Worm (Caenorhabditis elegans) whole organism, L2 larva: ENCODE measurements around the gene pid-1.
A peak's percentile ranks its signal among the peaks of the same experiment; 100 is the strongest.

Experiments used
- C34F6.9 ChIP-seq: fragments of 150-350 bp; optimal IDR thresholded peaks from 2 replicates; lab custom pipeline; 2014; ENCODE audit warnings: missing biosample characterization, missing genetic modification characterization
- F13H6.1 ChIP-seq: sonication (generic microtip); optimal IDR thresholded peaks from 2 replicates; lab custom pipeline; 2016; ENCODE audit warnings: missing genetic modification characterization, missing compliant biosample characterization
- R02D3.7 ChIP-seq: fragments of 150-350 bp; optimal IDR thresholded peaks from 2 replicates; lab custom pipeline; 2014; ENCODE audit warnings: missing biosample characterization, missing genetic modification characterization
- Y55F3AM.14 ChIP-seq: fragments of 200-800 bp; sonication (Bioruptor generic); optimal IDR thresholded peaks from 2 replicates; lab custom pipeline; 2018; ENCODE audit warnings: mild to moderate bottlenecking, missing genetic modification characterization, missing compliant biosample characterization
- ZK546.5 ChIP-seq: sonication (generic microtip); optimal IDR thresholded peaks from 2 replicates; lab custom pipeline; 2017; ENCODE audit warnings: missing biosample characterization, missing genetic modification characterization
- alr-1 ChIP-seq: fragments of 150-350 bp; optimal IDR thresholded peaks from 2 replicates; lab custom pipeline; 2014; ENCODE audit warnings: missing biosample characterization, missing genetic modification characterization
- aly-2 ChIP-seq: fragments of 150-350 bp; optimal IDR thresholded peaks from 2 replicates; lab custom pipeline; 2014; ENCODE audit warnings: missing biosample characterization, missing genetic modification characterization
- ama-1 ChIP-seq: fragments of 150-350 bp; optimal IDR thresholded peaks from 2 replicates; lab custom pipeline; 2018; ENCODE audit warnings: inconsistent platforms
- blmp-1 ChIP-seq: sonication (generic microtip); optimal IDR thresholded peaks from 2 replicates; lab custom pipeline; 2017; ENCODE audit warnings: missing genetic modification characterization, mild to moderate bottlenecking, missing compliant biosample characterization, antibody characterized with exemption, moderate library complexity; ENCODE audit not compliant: insufficient read depth
- ceh-16 ChIP-seq: fragments of 150-350 bp; optimal IDR thresholded peaks from 2 replicates; lab custom pipeline; 2014; ENCODE audit warnings: missing biosample characterization, missing genetic modification characterization
- ceh-82 ChIP-seq: fragments of 150-350 bp; optimal IDR thresholded peaks from 2 replicates; lab custom pipeline; 2014; ENCODE audit warnings: missing biosample characterization, missing genetic modification characterization
- dmd-4 ChIP-seq: sonication (generic microtip); optimal IDR thresholded peaks from 2 replicates; lab custom pipeline; 2017; ENCODE audit warnings: missing biosample characterization, missing genetic modification characterization
- egl-27 ChIP-seq: sonication (generic microtip); optimal IDR thresholded peaks from 3 replicates; lab custom pipeline; 2017; ENCODE audit warnings: missing biosample characterization, missing genetic modification reagents, missing genetic modification characterization
- elt-3 ChIP-seq: sonication (generic microtip); optimal IDR thresholded peaks from 2 replicates; lab custom pipeline; 2017; ENCODE audit warnings: missing biosample characterization, missing genetic modification characterization
- lin-11 ChIP-seq: fragments of 150-350 bp; sonication (generic microtip); optimal IDR thresholded peaks from 2 replicates; lab custom pipeline; 2014; ENCODE audit warnings: missing biosample characterization, missing genetic modification characterization, inconsistent platforms, mixed read lengths
- lin-13 ChIP-seq: fragments of 150-350 bp; optimal IDR thresholded peaks from 2 replicates; lab custom pipeline; 2014; ENCODE audit warnings: missing biosample characterization, missing genetic modification reagents, missing genetic modification characterization
- lin-39 ChIP-seq: fragments of 150-350 bp; optimal IDR thresholded peaks from 2 replicates; lab custom pipeline; 2014; ENCODE audit warnings: missing biosample characterization, missing genetic modification reagents, missing genetic modification characterization
- lsy-2 ChIP-seq, 2 experiments: fragments of 150-350 bp in 1 of 2; sonication (generic microtip) in 1 of 2; optimal IDR thresholded peaks; 2 replicates each; lab custom pipeline; 2014 to 2017; ENCODE audit warnings: missing biosample characterization in 2 of 2, missing genetic modification characterization in 2 of 2
- mab-5 ChIP-seq: fragments of 150-350 bp; optimal IDR thresholded peaks from 2 replicates; lab custom pipeline; 2014; ENCODE audit warnings: missing biosample characterization, missing genetic modification characterization
- nhr-11 ChIP-seq: fragments of 150-350 bp; optimal IDR thresholded peaks from 2 replicates; lab custom pipeline; 2014; ENCODE audit warnings: missing biosample characterization, missing genetic modification characterization
- nhr-12 ChIP-seq: fragments of 150-350 bp; optimal IDR thresholded peaks from 2 replicates; lab custom pipeline; 2014; ENCODE audit warnings: missing biosample characterization, missing genetic modification characterization
- nhr-129 ChIP-seq: fragments of 150-350 bp; optimal IDR thresholded peaks from 2 replicates; lab custom pipeline; 2014; ENCODE audit warnings: missing biosample characterization, missing genetic modification characterization
- nhr-21 ChIP-seq: fragments of 150-350 bp; optimal IDR thresholded peaks from 2 replicates; lab custom pipeline; 2014; ENCODE audit warnings: missing biosample characterization, missing genetic modification characterization
- nhr-237 ChIP-seq: fragments of 150-350 bp; optimal IDR thresholded peaks from 2 replicates; lab custom pipeline; 2014; ENCODE audit warnings: missing biosample characterization, missing genetic modification characterization
- nhr-6 ChIP-seq: fragments of 150-350 bp; optimal IDR thresholded peaks from 2 replicates; lab custom pipeline; 2014; ENCODE audit warnings: missing biosample characterization, missing genetic modification characterization
- nhr-77 ChIP-seq: fragments of 150-350 bp; optimal IDR thresholded peaks from 2 replicates; lab custom pipeline; 2014; ENCODE audit warnings: missing biosample characterization, missing genetic modification characterization
- peb-1 ChIP-seq: fragments of 150-350 bp; optimal IDR thresholded peaks from 2 replicates; lab custom pipeline; 2014; ENCODE audit warnings: missing biosample characterization, missing genetic modification characterization
- skn-1 ChIP-seq: sonication (generic microtip); optimal IDR thresholded peaks from 2 replicates; lab custom pipeline; 2017; ENCODE audit warnings: missing biosample characterization, missing genetic modification characterization
- sma-9 ChIP-seq, 2 experiments: fragments of 150-350 bp in 1 of 2; sonication (generic microtip) in 1 of 2; optimal IDR thresholded peaks; 2 replicates each; lab custom pipeline; 2014 to 2016; ENCODE audit warnings: missing genetic modification characterization in 2 of 2, mild to moderate bottlenecking in 1 of 2, missing biosample characterization in 1 of 2, missing compliant biosample characterization in 1 of 2, missing genetic modification reagents in 1 of 2, moderate library complexity in 1 of 2
- snpc-4 ChIP-seq: fragments of 150-350 bp; optimal IDR thresholded peaks from 2 replicates; lab custom pipeline; 2014; ENCODE audit warnings: missing biosample characterization, missing genetic modification characterization
- unc-39 ChIP-seq: fragments of 150-350 bp; optimal IDR thresholded peaks from 2 replicates; lab custom pipeline; 2014; ENCODE audit warnings: missing biosample characterization, missing genetic modification characterization
- unc-55 ChIP-seq: fragments of 150-350 bp; sonication (generic microtip); optimal IDR thresholded peaks from 3 replicates; lab custom pipeline; 2014; ENCODE audit warnings: missing biosample characterization, missing genetic modification reagents, missing genetic modification characterization
- unc-62 ChIP-seq: fragments of 150-350 bp; optimal IDR thresholded peaks from 2 replicates; lab custom pipeline; 2014; ENCODE audit warnings: missing biosample characterization, missing genetic modification reagents, missing genetic modification characterization
- ztf-1 ChIP-seq: fragments of 200-800 bp; sonication (Bioruptor generic); conservative IDR thresholded peaks from 2 replicates; pipeline ENCODE4 v1.3.6; 2022; ENCODE audit warnings: missing genetic modification characterization, missing compliant biosample characterization
- ztf-11 ChIP-seq: sonication (generic microtip); optimal IDR thresholded peaks from 2 replicates; lab custom pipeline; 2017; ENCODE audit warnings: missing biosample characterization, missing genetic modification characterization
- ztf-4 ChIP-seq: fragments of 150-350 bp; optimal IDR thresholded peaks from 2 replicates; lab custom pipeline; 2014; ENCODE audit warnings: missing biosample characterization, missing genetic modification characterization

pid-1 gene

DNA sequence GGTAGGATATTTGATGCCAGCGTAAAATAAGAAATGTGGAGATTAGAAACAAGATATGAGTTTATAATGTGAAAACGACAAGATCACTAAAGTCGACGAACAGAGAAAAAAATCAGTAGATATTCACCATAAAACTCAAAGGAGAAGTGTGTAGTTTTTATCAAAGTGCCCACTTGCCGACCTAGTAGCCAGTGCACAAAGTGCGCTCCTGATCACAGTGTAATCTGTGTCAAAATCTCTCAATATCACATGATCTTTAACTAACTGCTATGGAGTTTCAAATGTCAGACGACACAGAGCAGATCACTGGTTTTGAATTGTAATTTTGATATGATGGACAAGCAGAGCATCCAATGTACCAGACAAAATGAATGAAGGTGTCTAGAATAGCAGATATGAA, 30.1 kb upstream of the pid-1 start:
- TF ChIP-seq nhr-129 (peak; percentile 29), Y55F3AM.14 (no peak), lin-11 (tag; lab: Kevin White, UChicago) (no peak)

ce11 chrII:7719039-7719438, 28.7 kb upstream of the pid-1 start:
- no peak for TF ChIP-seq ceh-16 (tag; lab: Kevin White, UChicago)
- no peak for TF ChIP-seq nhr-129
- no peak for TF ChIP-seq ztf-11 (tag; lab: Kevin White, UChicago)
- no peak for TF ChIP-seq aly-2 (tag; lab: Kevin White, UChicago)

ce11 chrII:7718491-7718890, 28.1 kb upstream of the pid-1 start, which contains the start of gene cpna-5:
Gene cpna-5 (minus strand): TSS chrII:7718591.
- TF ChIP-seq ama-1 (lab: Kevin White, UChicago), result no peak
- TF ChIP-seq sma-9 (GFP tag; optimal IDR thresholded peaks at IDR 0.05; lab: Kevin White, UChicago), result no peak
- no peak for TF ChIP-seq sma-9 (tag; optimal IDR thresholded peaks at IDR 0.05; lab: Kevin White, UChicago)
- no peak for TF ChIP-seq elt-3 (tag; lab: Kevin White, UChicago)
- no peak for TF ChIP-seq C34F6.9 (tag; lab: Kevin White, UChicago)
- no peak for TF ChIP-seq nhr-21 (tag; lab: Kevin White, UChicago)
- TF ChIP-seq mab-5 (tag; lab: Kevin White, UChicago), result no peak
- TF ChIP-seq unc-62 (GFP tag; lab: Kevin White, UChicago), result no peak
- TF ChIP-seq ceh-82 (tag; lab: Kevin White, UChicago), result no peak
- no peak for TF ChIP-seq peb-1 (tag; lab: Kevin White, UChicago)
- no peak for TF ChIP-seq ZK546.5
- no peak for TF ChIP-seq ztf-1 (GFP tag; lab: Robert Waterston, UW)
- TF ChIP-seq dmd-4, result no peak
- TF ChIP-seq unc-39 (tag; lab: Kevin White, UChicago), result no peak
- no peak for TF ChIP-seq lin-39 (tag; lab: Kevin White, UChicago)

- no peak for TF ChIP-seq nhr-6 (tag; lab: Kevin White, UChicago)
- TF ChIP-seq blmp-1 (tag; lab: Kevin White, UChicago), result no peak
- no peak for TF ChIP-seq nhr-12 (tag; lab: Kevin White, UChicago)
- TF ChIP-seq lin-13 (GFP tag; lab: Kevin White, UChicago), result no peak
- no peak for TF ChIP-seq ztf-4
- no peak for TF ChIP-seq lin-11 (tag; lab: Kevin White, UChicago)
- no peak for TF ChIP-seq nhr-21 (tag; lab: Kevin White, UChicago)
- TF ChIP-seq dmd-4, result no peak
- no peak for TF ChIP-seq unc-39 (tag; lab: Kevin White, UChicago)
- TF ChIP-seq ztf-1 (GFP tag; lab: Robert Waterston, UW), result no peak
- TF ChIP-seq aly-2 (tag; lab: Kevin White, UChicago), result no peak
- TF ChIP-seq alr-1, result no peak
- TF ChIP-seq nhr-77 (tag; lab: Kevin White, UChicago), result no peak
- peak; percentile 39 for TF ChIP-seq sma-9 (GFP tag; optimal IDR thresholded peaks at IDR 0.05; lab: Kevin White, UChicago)
- TF ChIP-seq sma-9 (tag; optimal IDR thresholded peaks at IDR 0.05; lab: Kevin White, UChicago), result no peak
- TF ChIP-seq egl-27, result no peak
- TF ChIP-seq F13H6.1, result peak; percentile 36
- TF ChIP-seq R02D3.7 (tag; lab: Kevin White, UChicago), result no peak
- TF ChIP-seq ZK546.5, result no peak
- no peak for TF ChIP-seq nhr-11 (tag; lab: Kevin White, UChicago)
- TF ChIP-seq ceh-16 (tag; lab: Kevin White, UChicago), result no peak
- no peak for TF ChIP-seq unc-55 (GFP tag; lab: Kevin White, UChicago)
- TF ChIP-seq lsy-2 (tag; optimal IDR thresholded peaks at IDR 0.05; lab: Kevin White, UChicago), result peak in 1 of 2 experiments; percentile 15
- no peak for TF ChIP-seq Y55F3AM.14
- no peak for TF ChIP-seq elt-3 (tag; lab: Kevin White, UChicago)
- TF ChIP-seq ztf-11 (tag; lab: Kevin White, UChicago), result no peak
- no peak for TF ChIP-seq mab-5 (tag; lab: Kevin White, UChicago)
- no peak for TF ChIP-seq nhr-237 (tag; lab: Kevin White, UChicago)
- TF ChIP-seq snpc-4 (tag; lab: Kevin White, UChicago), result no peak
- peak; percentile 6 for TF ChIP-seq C34F6.9 (tag; lab: Kevin White, UChicago)
- no peak for TF ChIP-seq skn-1 (tag; lab: Kevin White, UChicago)
Measured at ce11 chrII:7716112-7716511, 25.8 kb upstream of the pid-1 start.
